Worm (Caenorhabditis elegans): ENCODE results near the gene twk-14.

- peak; percentile 13 for TF ChIP-seq pha-4 (tag; optimal IDR thresholded peaks at IDR 0.05)
- no peak for TF ChIP-seq unc-62 (GFP tag; optimal IDR thresholded peaks at IDR 0.05)
- no peak for TF ChIP-seq ama-1 (optimal IDR thresholded peaks at IDR 0.05)
- no peak for TF ChIP-seq fkh-10 (GFP tag; optimal IDR thresholded peaks at IDR 0.05)
- no peak for TF ChIP-seq lin-39 (tag; optimal IDR thresholded peaks at IDR 0.05)
These were observed 47.7 kb downstream of the twk-14 start for ce11 chrV:12347854-12348253.

Data from whole organism, L3 larva.